Fruit fly (Drosophila melanogaster) whole organism, prepupa: ENCODE data around the gene CG15468.

ENCODE experiments used
- CG11294 ChIP-seq: fragments of 200-800 bp; sonication (Bioruptor generic); IDR thresholded peaks from 2 replicates; pipeline ENCODE4 v1.3.6; 2022; ENCODE audit warnings: missing biosample characterization, missing genetic modification characterization
- CG15336 ChIP-seq: fragments of 200-800 bp; sonication (Bioruptor generic); IDR thresholded peaks from 2 replicates; pipeline ENCODE4 v1.3.6; 2022; ENCODE audit warnings: missing biosample characterization, missing genetic modification characterization
- CG16779 ChIP-seq: fragments of 200-800 bp; sonication (Bioruptor generic); optimal IDR thresholded peaks from 3 replicates; lab custom pipeline; 2017; ENCODE audit warnings: missing biosample characterization, mild to moderate bottlenecking, missing genetic modification characterization
- CG31627 ChIP-seq: fragments of 200-800 bp; sonication (Bioruptor generic); optimal IDR thresholded peaks from 3 replicates; lab custom pipeline; 2016; ENCODE audit warnings: missing biosample characterization, missing genetic modification characterization
- CG32006 ChIP-seq: fragments of 200-800 bp; sonication (Bioruptor generic); optimal IDR thresholded peaks from 3 replicates; lab custom pipeline; 2017; ENCODE audit warnings: missing biosample characterization, mild to moderate bottlenecking, missing genetic modification characterization
- CG6276 ChIP-seq: fragments of 200-800 bp; sonication (Bioruptor generic); optimal IDR thresholded peaks from 2 replicates; lab custom pipeline; 2017; ENCODE audit warnings: missing biosample characterization, mild to moderate bottlenecking, missing genetic modification characterization
- CG8119 ChIP-seq: fragments of 200-800 bp; sonication (Bioruptor generic); IDR thresholded peaks from 3 replicates; pipeline ENCODE4 v1.3.6; 2022; ENCODE audit warnings: missing biosample characterization, missing genetic modification characterization
- CG8632 ChIP-seq: fragments of 200-800 bp; sonication (Bioruptor generic); optimal IDR thresholded peaks from 3 replicates; lab custom pipeline; 2016; ENCODE audit warnings: missing biosample characterization, missing genetic modification characterization
- OdsH ChIP-seq: fragments of 200-800 bp; sonication (Bioruptor generic); optimal IDR thresholded peaks from 3 replicates; lab custom pipeline; 2016; ENCODE audit warnings: missing biosample characterization, missing genetic modification characterization
- Sox102F ChIP-seq: fragments of 200-800 bp; sonication (Bioruptor generic); optimal IDR thresholded peaks from 2 replicates; lab custom pipeline; 2016; ENCODE audit warnings: missing biosample characterization, mild to moderate bottlenecking, missing genetic modification characterization
- achi ChIP-seq: fragments of 200-800 bp; sonication (Bioruptor generic); optimal IDR thresholded peaks from 3 replicates; lab custom pipeline; 2016; ENCODE audit warnings: missing biosample characterization, missing genetic modification characterization
- lz ChIP-seq: fragments of 200-800 bp; sonication (Bioruptor generic); optimal IDR thresholded peaks from 3 replicates; lab custom pipeline; 2016; ENCODE audit warnings: missing biosample characterization, missing genetic modification characterization
- pdm3 ChIP-seq: fragments of 200-800 bp; sonication (Bioruptor generic); optimal IDR thresholded peaks from 3 replicates; lab custom pipeline; 2016; ENCODE audit warnings: missing biosample characterization, missing genetic modification characterization
- vri ChIP-seq: fragments of 200-800 bp; sonication (Bioruptor generic); optimal IDR thresholded peaks from 3 replicates; lab custom pipeline; 2016; ENCODE audit warnings: missing biosample characterization, mild to moderate bottlenecking, missing genetic modification characterization

- peak; percentile 47; the same call in 1 of the 2 replicates for TF ChIP-seq CG15336 (GFP tag; lab: Robert Waterston, UW)
- no peak for TF ChIP-seq lz (GFP tag; lab: Kevin White, UChicago)
- no peak for TF ChIP-seq CG8632 (GFP tag; lab: Kevin White, UChicago)
- no peak for TF ChIP-seq CG31627 (GFP tag; lab: Kevin White, UChicago)
- TF ChIP-seq CG16779 = no peak
- no peak for TF ChIP-seq Sox102F (GFP tag; lab: Kevin White, UChicago)
- TF ChIP-seq achi (GFP tag; lab: Kevin White, UChicago) = no peak
- TF ChIP-seq CG8119 (GFP tag; lab: Robert Waterston, UW) = 0 out of 3 replicates have a peak, but pooled peaks have one; percentile 35
- no peak for TF ChIP-seq OdsH
- TF ChIP-seq pdm3 = peak; percentile 19
- no peak for TF ChIP-seq CG6276 (GFP tag; lab: Kevin White, UChicago)
- TF ChIP-seq CG32006 (GFP tag; lab: Kevin White, UChicago) = peak; percentile 25
- TF ChIP-seq CG11294 (GFP tag; lab: Robert Waterston, UW) = no peak
- TF ChIP-seq vri (GFP tag; lab: Kevin White, UChicago) = no peak
Observed at dm6 chrX:4985371-4985770, 24.4 kb upstream of the CG15468 start.
